Worm (Caenorhabditis elegans) whole organism, L4 larva: Measurements from ENCODE around the gene mboa-4.
A peak's percentile ranks its signal among the peaks of the same experiment; 100 is the strongest.

Experiments used
- F26F4.8 ChIP-seq: fragments of 200-800 bp; sonication (Bioruptor generic); conservative IDR thresholded peaks from 2 replicates; pipeline ENCODE4 v1.3.6; 2022; ENCODE audit warnings: missing genetic modification characterization, missing compliant biosample characterization
- F49E8.2 ChIP-seq: sonication (generic microtip); optimal IDR thresholded peaks from 2 replicates; lab custom pipeline; 2016; ENCODE audit warnings: missing compliant biosample characterization, mild to moderate bottlenecking, missing genetic modification characterization, borderline replicate concordance
- R02D3.7 ChIP-seq: fragments of 150-350 bp; sonication (generic microtip); optimal IDR thresholded peaks from 3 replicates; lab custom pipeline; 2014; ENCODE audit warnings: missing biosample characterization, missing genetic modification characterization
- T20F7.1 ChIP-seq: fragments of 200-800 bp; sonication (Bioruptor generic); optimal IDR thresholded peaks from 2 replicates; lab custom pipeline; 2018; ENCODE audit warnings: mild to moderate bottlenecking, missing genetic modification characterization, missing compliant biosample characterization
- Y105C5A.15 ChIP-seq: fragments of 200-800 bp; sonication (Bioruptor generic); IDR thresholded peaks from 2 replicates; pipeline ENCODE4 v1.3.6; 2022; ENCODE audit warnings: missing genetic modification characterization, missing compliant biosample characterization
- ZK337.2 ChIP-seq: fragments of 200-800 bp; sonication (Bioruptor generic); IDR thresholded peaks from 2 replicates; pipeline ENCODE4 v1.3.6; 2022; ENCODE audit warnings: missing genetic modification reagents, missing genetic modification characterization, missing compliant biosample characterization
- aha-1 ChIP-seq: fragments of 150-350 bp; peaks from one replicate; lab custom pipeline; 2014; ENCODE audit warnings: missing biosample characterization, missing genetic modification characterization
- daf-16 ChIP-seq, 3 experiments: sonication (generic microtip); optimal IDR thresholded peaks; 2 replicates each; lab custom pipeline; 2016 to 2017; ENCODE audit warnings: missing genetic modification characterization in 3 of 3, missing genetic modification reagents in 3 of 3, mild to moderate bottlenecking in 2 of 3, missing compliant biosample characterization in 2 of 3, missing biosample characterization in 1 of 3, moderate library complexity in 1 of 3
- daf-19 ChIP-seq: fragments of 200-800 bp; sonication (Bioruptor generic); conservative IDR thresholded peaks from 2 replicates; pipeline ENCODE4 v1.3.6; 2022; ENCODE audit warnings: missing genetic modification characterization, missing compliant biosample characterization
- dmd-9 ChIP-seq: fragments of 200-800 bp; sonication (Bioruptor generic); IDR thresholded peaks from 2 replicates; pipeline ENCODE4 v1.3.6; 2022; ENCODE audit warnings: missing genetic modification reagents, missing genetic modification characterization, missing compliant biosample characterization
- duxl-1 ChIP-seq: sonication (generic microtip); optimal IDR thresholded peaks from 2 replicates; lab custom pipeline; 2016; ENCODE audit warnings: mild to moderate bottlenecking, missing genetic modification characterization, moderate library complexity, missing compliant biosample characterization; ENCODE audit not compliant: poor library complexity
- dve-1 ChIP-seq: sonication (generic microtip); optimal IDR thresholded peaks from 2 replicates; lab custom pipeline; 2017; ENCODE audit warnings: antibody characterized with exemption, mild to moderate bottlenecking, missing genetic modification characterization, missing compliant biosample characterization; ENCODE audit not compliant: insufficient read depth
- fos-1 ChIP-seq: fragments of 150-350 bp; optimal IDR thresholded peaks from 2 replicates; lab custom pipeline; 2014; ENCODE audit warnings: missing biosample characterization, missing genetic modification characterization
- gei-8 ChIP-seq: fragments of 200-800 bp; sonication (Bioruptor generic); optimal IDR thresholded peaks from 2 replicates; lab custom pipeline; 2018; ENCODE audit warnings: mild to moderate bottlenecking, missing genetic modification characterization, missing compliant biosample characterization
- hif-1 ChIP-seq, 2 experiments: sonication (generic microtip); optimal IDR thresholded peaks; 2 replicates each; lab custom pipeline; 2016 to 2017; ENCODE audit warnings: missing compliant biosample characterization in 2 of 2, missing genetic modification characterization in 2 of 2, missing genetic modification reagents in 2 of 2, missing genotype in 2 of 2, mild to moderate bottlenecking in 1 of 2
- hlh-30 ChIP-seq: sonication (generic microtip); optimal IDR thresholded peaks from 2 replicates; lab custom pipeline; 2017; ENCODE audit warnings: antibody characterized with exemption, mild to moderate bottlenecking, missing genetic modification characterization, missing compliant biosample characterization; ENCODE audit not compliant: insufficient read depth
- jun-1 ChIP-seq: fragments of 150-350 bp; optimal IDR thresholded peaks from 2 replicates; lab custom pipeline; 2014; ENCODE audit warnings: missing biosample characterization, missing genetic modification reagents, missing genetic modification characterization
- lim-7 ChIP-seq: fragments of 200-800 bp; sonication (Bioruptor generic); IDR thresholded peaks from 2 replicates; pipeline ENCODE4 v1.3.6; 2022; ENCODE audit warnings: missing genetic modification characterization, missing compliant biosample characterization
- lin-1 ChIP-seq: fragments of 200-800 bp; sonication (Bioruptor generic); IDR thresholded peaks from 2 replicates; pipeline ENCODE4 v1.3.6; 2022; ENCODE audit warnings: missing genetic modification reagents, missing genetic modification characterization, missing compliant biosample characterization
- lin-15B ChIP-seq: fragments of 150-350 bp; sonication (generic microtip); optimal IDR thresholded peaks from 3 replicates; lab custom pipeline; 2014; ENCODE audit warnings: missing biosample characterization, missing genetic modification characterization
- lsy-2 ChIP-seq, 2 experiments: fragments of 150-350 bp in 1 of 2; sonication (generic microtip) in 1 of 2; optimal IDR thresholded peaks; 2 replicates each; lab custom pipeline; 2014 to 2017; ENCODE audit warnings: missing biosample characterization in 2 of 2, missing genetic modification characterization in 2 of 2
- madf-9 ChIP-seq: fragments of 200-800 bp; sonication (Bioruptor generic); conservative IDR thresholded peaks from 2 replicates; pipeline ENCODE4 v1.3.6; 2022; ENCODE audit warnings: missing genetic modification reagents, missing genetic modification characterization, missing compliant biosample characterization
- mep-1 ChIP-seq: fragments of 150-350 bp; sonication (generic microtip); optimal IDR thresholded peaks from 3 replicates; lab custom pipeline; 2014; ENCODE audit warnings: missing biosample characterization, missing genetic modification characterization
- mxl-2 ChIP-seq: fragments of 200-800 bp; sonication (Bioruptor generic); conservative IDR thresholded peaks from 2 replicates; pipeline ENCODE4 v1.3.6; 2022; ENCODE audit warnings: missing genetic modification reagents, missing genetic modification characterization, missing compliant biosample characterization
- nhr-10 ChIP-seq: fragments of 150-350 bp; optimal IDR thresholded peaks from 2 replicates; lab custom pipeline; 2014; ENCODE audit warnings: missing biosample characterization, missing genetic modification characterization
- nhr-25 ChIP-seq: sonication (generic microtip); optimal IDR thresholded peaks from 2 replicates; lab custom pipeline; 2017; ENCODE audit warnings: missing genetic modification characterization, mild to moderate bottlenecking, missing compliant biosample characterization, antibody characterized with exemption, moderate library complexity, borderline replicate concordance; ENCODE audit not compliant: insufficient read depth
- nhr-28 ChIP-seq: fragments of 150-350 bp; optimal IDR thresholded peaks from 2 replicates; lab custom pipeline; 2014; ENCODE audit warnings: missing biosample characterization, missing genetic modification characterization
- nhr-48 ChIP-seq: sonication (generic microtip); optimal IDR thresholded peaks from 2 replicates; lab custom pipeline; 2016; ENCODE audit warnings: mild to moderate bottlenecking, missing genetic modification characterization, missing compliant biosample characterization
- nhr-77 ChIP-seq: fragments of 150-350 bp; optimal IDR thresholded peaks from 2 replicates; lab custom pipeline; 2014; ENCODE audit warnings: missing biosample characterization, missing genetic modification characterization
- php-3 ChIP-seq: fragments of 200-800 bp; sonication (Bioruptor generic); IDR thresholded peaks from 2 replicates; pipeline ENCODE4 v1.3.6; 2022; ENCODE audit warnings: missing genetic modification reagents, missing genetic modification characterization, missing compliant biosample characterization
- pqm-1 ChIP-seq: sonication (generic microtip); optimal IDR thresholded peaks from 2 replicates; lab custom pipeline; 2017; ENCODE audit warnings: missing biosample characterization, missing genetic modification characterization
- rbr-2 ChIP-seq: sonication (generic microtip); optimal IDR thresholded peaks from 2 replicates; lab custom pipeline; 2016; ENCODE audit warnings: missing genotype, missing genetic modification characterization, missing compliant biosample characterization
- saeg-2 ChIP-seq: fragments of 200-800 bp; sonication (Bioruptor generic); IDR thresholded peaks from 2 replicates; pipeline ENCODE4 v1.3.6; 2022; ENCODE audit warnings: missing genetic modification reagents, missing genetic modification characterization, missing compliant biosample characterization
- set-16 ChIP-seq: fragments of 200-800 bp; sonication (Bioruptor generic); IDR thresholded peaks from 2 replicates; pipeline ENCODE4 v1.3.6; 2022; ENCODE audit warnings: missing genetic modification reagents, missing genetic modification characterization, missing compliant biosample characterization
- tra-1 ChIP-seq: fragments of 200-800 bp; sonication (Bioruptor generic); IDR thresholded peaks from 2 replicates; pipeline ENCODE4 v1.3.6; 2022; ENCODE audit warnings: missing genetic modification reagents, missing genetic modification characterization, missing compliant biosample characterization
- unc-130 ChIP-seq: sonication (generic microtip); optimal IDR thresholded peaks from 2 replicates; lab custom pipeline; 2016; ENCODE audit warnings: missing genetic modification reagents, missing genetic modification characterization, missing compliant biosample characterization
- unc-62 ChIP-seq, 3 experiments: fragments of 150-350 bp in 1 of 3; sonication (generic microtip); optimal IDR thresholded peaks in 2 of 3; peaks in 1 of 3; 1 replicate in 1 of 3; 2 replicates in 2 of 3; lab custom pipeline; 2014 to 2017; ENCODE audit warnings: missing biosample characterization in 3 of 3, missing genetic modification characterization in 3 of 3, missing genetic modification reagents in 3 of 3, missing genotype in 1 of 3

Gene mboa-4

DNA sequence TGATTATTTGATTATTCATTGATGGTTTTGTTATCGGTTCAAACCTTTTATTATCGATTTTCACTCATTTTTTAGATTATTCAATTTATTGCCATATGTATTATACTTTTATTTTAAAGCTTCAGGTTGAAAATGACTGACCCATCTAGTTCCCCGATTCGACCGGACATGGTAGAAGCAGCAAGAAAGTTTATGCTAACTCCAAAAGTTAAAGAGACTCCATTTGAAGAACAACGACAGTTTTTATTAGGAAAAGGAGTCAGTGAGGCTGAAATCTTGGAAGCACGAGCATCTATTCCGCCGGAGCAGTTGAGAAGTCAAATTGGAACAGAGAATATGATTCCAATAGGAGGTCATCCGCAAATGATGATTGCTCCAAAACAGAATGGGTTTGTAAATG, 23.2 kb upstream of the mboa-4 start, which contains the start of gene prx-14 (continued):
- TF ChIP-seq duxl-1: no peak
- TF ChIP-seq nhr-48: peak; percentile 5
- no peak for TF ChIP-seq tra-1 (GFP tag; lab: Robert Waterston, UW)
- no peak for TF ChIP-seq F49E8.2 (tag; lab: Kevin White, UChicago)
- no peak for TF ChIP-seq nhr-10 (tag; lab: Kevin White, UChicago)
- TF ChIP-seq F26F4.8 (GFP tag; lab: Robert Waterston, UW): no peak
- no peak for TF ChIP-seq lim-7 (GFP tag; lab: Robert Waterston, UW)
- TF ChIP-seq T20F7.1 (GFP tag; lab: Kevin White, UChicago): no peak
- TF ChIP-seq nhr-28 (tag; lab: Kevin White, UChicago): no peak
- no peak for TF ChIP-seq saeg-2
- peak; percentile 11 for TF ChIP-seq pqm-1 (tag; lab: Kevin White, UChicago)
- TF ChIP-seq dmd-9: no peak
- TF ChIP-seq unc-130 (GFP tag; lab: Kevin White, UChicago): no peak
- no peak for TF ChIP-seq Y105C5A.15 (GFP tag; lab: Robert Waterston, UW)
- TF ChIP-seq mep-1 (tag; lab: Kevin White, UChicago): peak; percentile 14
- TF ChIP-seq daf-19: no peak
- TF ChIP-seq lin-1: no peak
- TF ChIP-seq R02D3.7: no peak
- no peak for TF ChIP-seq lin-15B
- TF ChIP-seq jun-1: no peak
- TF ChIP-seq php-3 (GFP tag; lab: Robert Waterston, UW): 0 out of 2 replicates have a peak, but pooled peaks have one; percentile 25
- no peak for TF ChIP-seq fos-1 (tag; lab: Kevin White, UChicago)
- TF ChIP-seq hif-1 (tag; optimal IDR thresholded peaks at IDR 0.05; lab: Kevin White, UChicago): no peak
- no peak for TF ChIP-seq madf-9 (GFP tag; lab: Robert Waterston, UW)
- no peak for TF ChIP-seq set-16 (GFP tag; lab: Robert Waterston, UW)
- TF ChIP-seq mxl-2 (GFP tag; lab: Robert Waterston, UW): no peak
- TF ChIP-seq gei-8 (GFP tag; lab: Kevin White, UChicago): no peak
- TF ChIP-seq aha-1 (tag; lab: Kevin White, UChicago): peak; percentile 88
- TF ChIP-seq rbr-2 (tag; lab: Kevin White, UChicago): no peak
- TF ChIP-seq, all 104 proteins: peak for 10

DNA sequence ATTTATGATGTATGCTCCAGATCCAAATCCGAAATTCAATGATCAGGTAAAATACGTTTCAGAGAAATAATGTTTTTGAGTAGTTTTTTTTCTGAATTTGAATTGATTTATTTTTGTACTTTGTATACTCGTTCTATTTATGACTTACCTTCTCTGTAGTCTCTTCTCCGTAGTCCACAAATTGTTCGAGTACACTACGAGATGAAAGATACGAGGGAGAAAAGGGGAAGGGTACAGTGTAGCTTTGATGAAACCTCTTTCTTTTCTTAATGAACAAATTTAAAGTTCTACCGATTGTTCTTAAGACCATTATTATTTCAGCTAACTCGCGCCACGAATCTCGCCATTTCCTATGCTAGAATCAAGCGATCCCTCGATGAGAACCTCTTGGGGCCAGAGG, 20.3 kb upstream of the mboa-4 start:
- TF ChIP-seq daf-16 (GFP tag; optimal IDR thresholded peaks at IDR 0.05; lab: Kevin White, UChicago) (no peak), daf-16 (tag; optimal IDR thresholded peaks at IDR 0.05; lab: Kevin White, UChicago) (peak; percentile 41), hlh-30 (tag; lab: Kevin White, UChicago) (no peak), unc-62 (GFP tag; optimal IDR thresholded peaks at IDR 0.05 in 1 of 2; lab: Kevin White, UChicago) (peak in 1 of 2 experiments; percentile 67), unc-62 (tag; optimal IDR thresholded peaks at IDR 0.05; lab: Kevin White, UChicago) (no peak), aha-1 (tag; lab: Kevin White, UChicago) (peak; percentile 78), nhr-77 (tag; lab: Kevin White, UChicago) (peak; percentile 27), lsy-2 (tag; optimal IDR thresholded peaks at IDR 0.05; lab: Kevin White, UChicago) (peak in 1 of 2 experiments; percentile 3), nhr-28 (tag; lab: Kevin White, UChicago) (peak; percentile 99), ZK337.2 (GFP tag; lab: Robert Waterston, UW) (no peak), dve-1 (tag; lab: Kevin White, UChicago) (peak; percentile 30), nhr-25 (tag; lab: Kevin White, UChicago) (no peak)
